Fruit fly (Drosophila melanogaster) whole organism, embryonic: Measurements from ENCODE around the gene Muc18B.

ENCODE experiments used
- Adf1 ChIP-seq: fragments of 200-800 bp; sonication (Bioruptor generic); IDR thresholded peaks from 2 replicates; pipeline ENCODE4 v1.3.6; 2022; ENCODE audit warnings: missing biosample characterization, missing genetic modification characterization
- Antp ChIP-seq: fragments of 200-800 bp; sonication (Bioruptor generic); optimal IDR thresholded peaks from 3 replicates; lab custom pipeline; 2016; ENCODE audit warnings: missing biosample characterization, missing genetic modification characterization
- CG12659 ChIP-seq: fragments of 200-800 bp; sonication (Bioruptor generic); optimal IDR thresholded peaks from 3 replicates; lab custom pipeline; 2017; ENCODE audit warnings: mild to moderate bottlenecking, missing biosample characterization, missing genetic modification reagents, missing genetic modification characterization
- CG13624 ChIP-seq: fragments of 200-800 bp; sonication (Bioruptor generic); optimal IDR thresholded peaks from 2 replicates; lab custom pipeline; 2016; ENCODE audit warnings: missing biosample characterization, missing genetic modification characterization
- CG14441 ChIP-seq: fragments of 200-800 bp; sonication (Bioruptor generic); IDR thresholded peaks from 2 replicates; pipeline ENCODE4 v1.3.6; 2022; ENCODE audit warnings: missing biosample characterization, missing genetic modification characterization
- CG15479 ChIP-seq: fragments of 200-800 bp; sonication (Bioruptor generic); optimal IDR thresholded peaks from 3 replicates; lab custom pipeline; 2019; ENCODE audit warnings: missing biosample characterization, mild to moderate bottlenecking, missing genetic modification characterization, moderate library complexity
- CG1603 ChIP-seq: fragments of 200-800 bp; sonication (Bioruptor generic); optimal IDR thresholded peaks from 2 replicates; lab custom pipeline; 2019; ENCODE audit warnings: missing biosample characterization, mild to moderate bottlenecking, missing genetic modification characterization, moderate library complexity
- CG16815 ChIP-seq: fragments of 200-800 bp; sonication (Bioruptor generic); optimal IDR thresholded peaks from 3 replicates; lab custom pipeline; 2017; ENCODE audit warnings: missing biosample characterization, mild to moderate bottlenecking, missing genetic modification characterization
- CG17385 ChIP-seq: fragments of 200-800 bp; sonication (Bioruptor generic); optimal IDR thresholded peaks from 3 replicates; lab custom pipeline; 2018; ENCODE audit warnings: missing biosample characterization, mild to moderate bottlenecking, missing genetic modification characterization
- CG18011 ChIP-seq: fragments of 200-800 bp; sonication (Bioruptor generic); optimal IDR thresholded peaks from 2 replicates; lab custom pipeline; 2017; ENCODE audit warnings: missing biosample characterization, missing genetic modification characterization, mild to moderate bottlenecking, moderate library complexity, missing genotype
- CG2712 ChIP-seq: fragments of 200-800 bp; optimal IDR thresholded peaks from 3 replicates; lab custom pipeline; 2019; ENCODE audit warnings: missing biosample characterization, mild to moderate bottlenecking, missing genetic modification characterization, moderate library complexity
- CG42726 ChIP-seq: fragments of 200-800 bp; sonication (Bioruptor generic); IDR thresholded peaks from 2 replicates; pipeline ENCODE4 v1.3.6; 2022; ENCODE audit warnings: missing biosample characterization, missing genetic modification characterization; ENCODE audit not compliant: partially characterized antibody
- CG6272 ChIP-seq: fragments of 200-800 bp; sonication (Bioruptor generic); IDR thresholded peaks from 2 replicates; pipeline ENCODE4 v1.3.6; 2022; ENCODE audit warnings: missing biosample characterization, missing genetic modification characterization
- CG6689 ChIP-seq: fragments of 200-800 bp; sonication (Bioruptor generic); IDR thresholded peaks from 2 replicates; pipeline ENCODE4 v1.3.6; 2022; ENCODE audit warnings: missing biosample characterization, missing genetic modification characterization
- CG9797 ChIP-seq: fragments of 200-800 bp; sonication (Bioruptor generic); optimal IDR thresholded peaks from 3 replicates; lab custom pipeline; 2018; ENCODE audit warnings: missing biosample characterization, mild to moderate bottlenecking, missing genetic modification characterization
- CG9876 ChIP-seq: fragments of 200-800 bp; sonication (Bioruptor generic); optimal IDR thresholded peaks from 2 replicates; lab custom pipeline; 2016; ENCODE audit warnings: missing biosample characterization, missing genetic modification characterization
- CHES-1-like ChIP-seq: fragments of 200-800 bp; sonication (Bioruptor generic); optimal IDR thresholded peaks from 2 replicates; lab custom pipeline; 2016; ENCODE audit warnings: missing biosample characterization, missing genetic modification characterization
- E2f1 ChIP-seq: fragments of 200-800 bp; sonication (Bioruptor generic); IDR thresholded peaks from 2 replicates; pipeline ENCODE4 v1.3.6; 2022; ENCODE audit warnings: missing biosample characterization, missing genetic modification characterization
- HHEX ChIP-seq: fragments of 200-800 bp; sonication (Bioruptor generic); optimal IDR thresholded peaks from 3 replicates; lab custom pipeline; 2017; ENCODE audit warnings: missing biosample characterization, mild to moderate bottlenecking, missing genetic modification characterization, missing genetic modification reagents
- Hey ChIP-seq: fragments of 200-800 bp; sonication (Bioruptor generic); optimal IDR thresholded peaks from 3 replicates; lab custom pipeline; 2018; ENCODE audit warnings: missing biosample characterization, mild to moderate bottlenecking, missing genetic modification characterization
- HmgZ ChIP-seq: fragments of 200-800 bp; sonication (Bioruptor generic); optimal IDR thresholded peaks from 2 replicates; lab custom pipeline; 2018; ENCODE audit warnings: missing biosample characterization, mild to moderate bottlenecking, missing genetic modification characterization
- MBD-R2 ChIP-seq: fragments of 200-800 bp; sonication (Bioruptor generic); IDR thresholded peaks from 2 replicates; pipeline ENCODE4 v1.3.6; 2022; ENCODE audit warnings: missing biosample characterization, missing genetic modification characterization
- NC2β ChIP-seq: fragments of 200-800 bp; sonication (Bioruptor generic); optimal IDR thresholded peaks from 2 replicates; lab custom pipeline; 2016; ENCODE audit warnings: missing biosample characterization, missing genetic modification characterization
- Pdp1 ChIP-seq, 2 experiments: fragments of 200-800 bp; sonication (Bioruptor generic); optimal IDR thresholded peaks; 3 replicates each; lab custom pipeline; 2016; ENCODE audit warnings: missing biosample characterization in 2 of 2, missing genetic modification characterization in 2 of 2, mild to moderate bottlenecking in 1 of 2, moderate library complexity in 1 of 2
- Scr ChIP-seq: fragments of 200-800 bp; sonication (Bioruptor generic); IDR thresholded peaks from 2 replicates; pipeline ENCODE4 v1.3.6; 2022; ENCODE audit warnings: missing biosample characterization, missing genetic modification characterization; ENCODE audit not compliant: partially characterized antibody
- Sin3A ChIP-seq: fragments of >200 bp; optimal IDR thresholded peaks from 2 replicates; lab custom pipeline; 2018
- Sox102F ChIP-seq: fragments of 200-800 bp; sonication (Bioruptor generic); optimal IDR thresholded peaks from 2 replicates; lab custom pipeline; 2018; ENCODE audit warnings: missing biosample characterization, mild to moderate bottlenecking, missing genetic modification characterization, moderate library complexity
- Vsx1 ChIP-seq: fragments of 200-800 bp; sonication (Bioruptor generic); optimal IDR thresholded peaks from 2 replicates; lab custom pipeline; 2017; ENCODE audit warnings: missing biosample characterization, mild to moderate bottlenecking, missing genetic modification characterization, missing genetic modification reagents
- al ChIP-seq: fragments of 200-800 bp; sonication (Bioruptor generic); IDR thresholded peaks from 2 replicates; pipeline ENCODE4 v1.3.6; 2022; ENCODE audit warnings: missing biosample characterization, missing genetic modification characterization
- amos ChIP-seq: fragments of 200-800 bp; sonication (Bioruptor generic); IDR thresholded peaks from 2 replicates; pipeline ENCODE4 v1.3.6; 2022; ENCODE audit warnings: missing biosample characterization, missing genetic modification characterization; ENCODE audit not compliant: partially characterized antibody
- bbx ChIP-seq: fragments of 200-800 bp; sonication (Bioruptor generic); IDR thresholded peaks from 2 replicates; pipeline ENCODE4 v1.3.6; 2022; ENCODE audit warnings: missing biosample characterization, missing genetic modification characterization; ENCODE audit not compliant: partially characterized antibody
- bcd ChIP-seq: fragments of 200-800 bp; sonication (Bioruptor generic); optimal IDR thresholded peaks from 2 replicates; lab custom pipeline; 2017; ENCODE audit warnings: missing biosample characterization, mild to moderate bottlenecking, missing genetic modification characterization
- dm ChIP-seq: fragments of 200-800 bp; sonication (Bioruptor generic); optimal IDR thresholded peaks from 3 replicates; lab custom pipeline; 2016; ENCODE audit warnings: missing biosample characterization, missing genetic modification characterization
- dpn ChIP-seq, 2 experiments: fragments of 200-800 bp; sonication (Bioruptor generic); optimal IDR thresholded peaks; 3 replicates each; lab custom pipeline; 2016; ENCODE audit warnings: missing biosample characterization in 2 of 2, missing genetic modification characterization in 2 of 2
- ewg ChIP-seq: fragments of 200-800 bp; sonication (Bioruptor generic); optimal IDR thresholded peaks from 3 replicates; lab custom pipeline; 2017; ENCODE audit warnings: mild to moderate bottlenecking, missing biosample characterization, missing genetic modification reagents, missing genetic modification characterization
- grau ChIP-seq: fragments of 200-800 bp; optimal IDR thresholded peaks from 3 replicates; lab custom pipeline; 2019; ENCODE audit warnings: missing biosample characterization, mild to moderate bottlenecking, missing genetic modification characterization, moderate library complexity
- hkb ChIP-seq, 2 experiments: fragments of 200-800 bp in 1 of 2; fragments of >200 bp in 1 of 2; sonication (Bioruptor generic) in 1 of 2; IDR thresholded peaks in 1 of 2; optimal IDR thresholded peaks in 1 of 2; 2 replicates each; pipeline versions ENCODE4 v1.3.6 to Lab custom; 2017 to 2022; ENCODE audit warnings: missing biosample characterization in 1 of 2, missing genetic modification characterization in 1 of 2
- ind ChIP-seq: fragments of 200-800 bp; sonication (Bioruptor generic); optimal IDR thresholded peaks from 3 replicates; lab custom pipeline; 2016; ENCODE audit warnings: missing biosample characterization, missing genetic modification characterization
- pb ChIP-seq: fragments of 200-800 bp; sonication (Bioruptor generic); optimal IDR thresholded peaks from 3 replicates; lab custom pipeline; 2016; ENCODE audit warnings: missing biosample characterization, missing genetic modification characterization
- pho ChIP-seq: fragments of 200-800 bp; sonication (Bioruptor generic); optimal IDR thresholded peaks from 2 replicates; lab custom pipeline; 2016; ENCODE audit warnings: missing biosample characterization, missing genetic modification characterization
- pita ChIP-seq: fragments of 200-800 bp; sonication (Bioruptor generic); optimal IDR thresholded peaks from 2 replicates; lab custom pipeline; 2017; ENCODE audit warnings: missing biosample characterization, mild to moderate bottlenecking, missing genetic modification characterization
- psq ChIP-seq: fragments of 200-800 bp; sonication (Bioruptor generic); optimal IDR thresholded peaks from 2 replicates; lab custom pipeline; 2017; ENCODE audit warnings: missing biosample characterization, missing genetic modification characterization
- pzg ChIP-seq: fragments of 200-800 bp; sonication (Bioruptor generic); optimal IDR thresholded peaks from 3 replicates; lab custom pipeline; 2018; ENCODE audit warnings: missing biosample characterization, mild to moderate bottlenecking, missing genetic modification characterization, moderate library complexity
- row ChIP-seq: fragments of 200-800 bp; sonication (Bioruptor generic); IDR thresholded peaks from 3 replicates; pipeline ENCODE4 v1.3.6; 2022; ENCODE audit warnings: missing biosample characterization, missing genetic modification characterization
- sc ChIP-seq, 3 experiments: fragments of >200 bp in 2 of 3; fragments of 200-800 bp in 1 of 3; sonication (Bioruptor generic) in 1 of 3; optimal IDR thresholded peaks; 2 replicates in 2 of 3; 3 replicates in 1 of 3; lab custom pipeline; 2017; ENCODE audit warnings: mild to moderate bottlenecking in 1 of 3, missing biosample characterization in 1 of 3, missing genetic modification characterization in 1 of 3, missing genetic modification reagents in 1 of 3
- sens ChIP-seq: fragments of 200-800 bp; sonication (Bioruptor generic); peaks from one replicate; lab custom pipeline; 2016; ENCODE audit warnings: missing biosample characterization, missing genetic modification characterization
- slbo ChIP-seq: fragments of 200-800 bp; sonication (Bioruptor generic); IDR thresholded peaks from 2 replicates; pipeline ENCODE4 v1.3.6; 2022; ENCODE audit warnings: missing biosample characterization, missing genetic modification characterization
- tgo ChIP-seq: fragments of 200-800 bp; sonication (Bioruptor generic); IDR thresholded peaks from 3 replicates; pipeline ENCODE4 v1.3.6; 2022; ENCODE audit warnings: missing biosample characterization, missing genetic modification characterization
- tio ChIP-seq: fragments of 200-800 bp; sonication (Bioruptor generic); optimal IDR thresholded peaks from 2 replicates; lab custom pipeline; 2017; ENCODE audit warnings: missing biosample characterization, missing genetic modification characterization, inconsistent platforms
- zen ChIP-seq: fragments of 200-800 bp; sonication (Bioruptor generic); optimal IDR thresholded peaks from 3 replicates; lab custom pipeline; 2018; ENCODE audit warnings: missing biosample characterization, mild to moderate bottlenecking, missing genetic modification characterization, moderate library complexity

Gene Muc18B

dm6 chrX:19208014-19208413 is 7.3 kb upstream of the Muc18B start, which contains the start of gene Ulp1 (continued):
- TF ChIP-seq Sin3A (lab: Kevin White, UChicago) (peak; percentile 31), sc (optimal IDR thresholded peaks at IDR 0.05; lab: Kevin White, UChicago) (no peak), sc (GFP tag; optimal IDR thresholded peaks at IDR 0.05; lab: Kevin White, UChicago) (no peak), dm (GFP tag; lab: Kevin White, UChicago) (no peak), Scr (GFP tag; lab: Robert Waterston, UW) (peak; percentile 39), CG17385 (peak; percentile 3), row (peak; percentile 59; the same call in 2 of the 3 replicates), psq (GFP tag; lab: Kevin White, UChicago) (no peak), NC2β (peak; percentile 2), hkb (optimal IDR thresholded peaks at IDR 0.05; lab: Kevin White, UChicago) (no peak), hkb (GFP tag; IDR thresholded peaks at IDR 0.05; lab: Robert Waterston, UW) (no peak), CG14441 (no peak), bcd (GFP tag; lab: Kevin White, UChicago) (peak; percentile 30), CHES-1-like (peak; percentile 38), zen (tag; lab: Kevin White, UChicago) (peak; percentile 87), pho (no peak), Pdp1 (GFP tag; optimal IDR thresholded peaks at IDR 0.05; lab: Kevin White, UChicago) (peak in 1 of 2 experiments; percentile 47), CG6272 (GFP tag; lab: Robert Waterston, UW) (no peak), CG2712 (tag; lab: Kevin White, UChicago) (peak; percentile 41), CG13624 (peak; percentile 43), Sox102F (GFP tag; lab: Kevin White, UChicago) (no peak), CG9797 (peak; percentile 80), Antp (GFP tag; lab: Kevin White, UChicago) (peak; percentile 38), CG12659 (peak; percentile 69), grau (tag; lab: Kevin White, UChicago) (peak; percentile 28), Hey (tag; lab: Kevin White, UChicago) (no peak), tgo (GFP tag; lab: Robert Waterston, UW) (no peak), CG9876 (peak; percentile 4), CG15479 (GFP tag; lab: Kevin White, UChicago) (no peak), tio (no peak), CG18011 (GFP tag; lab: Kevin White, UChicago) (peak; percentile 98), pzg (GFP tag; lab: Kevin White, UChicago) (peak; percentile 91), HHEX (GFP tag; lab: Kevin White, UChicago) (no peak), CG6689 (GFP tag; lab: Robert Waterston, UW) (no peak), CG16815 (GFP tag; lab: Kevin White, UChicago) (no peak), pita (GFP tag; lab: Kevin White, UChicago) (no peak), HmgZ (peak; percentile 70), slbo (GFP tag; lab: Robert Waterston, UW) (peak; percentile 28; the same call in 1 of the 2 replicates), CG42726 (GFP tag; lab: Robert Waterston, UW) (peak; percentile 63; the same call in 1 of the 2 replicates), ewg (GFP tag; lab: Kevin White, UChicago) (peak; percentile 43), MBD-R2 (GFP tag; lab: Robert Waterston, UW) (peak; percentile 95), amos (GFP tag; lab: Robert Waterston, UW) (peak; percentile 58), dpn (GFP tag; optimal IDR thresholded peaks at IDR 0.05; lab: Kevin White, UChicago) (peak in 1 of 2 experiments; percentile 42), bbx (GFP tag; lab: Robert Waterston, UW) (peak; percentile 45), pb (GFP tag; lab: Kevin White, UChicago) (peak; percentile 12), ind (GFP tag; lab: Kevin White, UChicago) (peak; percentile 18), E2f1 (GFP tag; lab: Robert Waterston, UW) (no peak), Vsx1 (peak; percentile 69), al (GFP tag; lab: Robert Waterston, UW) (no peak), Adf1 (no peak; the same call in 1 of the 2 replicates), CG1603 (tag; lab: Kevin White, UChicago) (peak; percentile 78), sens (GFP tag; lab: Kevin White, UChicago) (peak; percentile 71)
